Fruit fly (Drosophila melanogaster) whole organism: ENCODE results near the gene CG46463.

Experiments used
- CG8478 ChIP-seq: fragments of >200 bp; optimal IDR thresholded peaks from 2 replicates; lab custom pipeline; 2018; ENCODE audit warnings: inconsistent platforms
- Dll ChIP-seq: fragments of >200 bp; optimal IDR thresholded peaks from 2 replicates; lab custom pipeline; 2017
- EcR ChIP-seq, 2 experiments: fragments of >200 bp; optimal IDR thresholded peaks; 2 replicates each; lab custom pipeline; 2017; ENCODE audit warnings: missing biosample characterization in 2 of 2, missing genetic modification characterization in 2 of 2, missing genetic modification reagents in 2 of 2
- pan ChIP-seq: fragments of >200 bp; optimal IDR thresholded peaks from 2 replicates; lab custom pipeline; 2017
- psq ChIP-seq: fragments of >200 bp; optimal IDR thresholded peaks from 2 replicates; lab custom pipeline; 2017
- usp ChIP-seq: fragments of >200 bp; optimal IDR thresholded peaks from 2 replicates; lab custom pipeline; 2017; ENCODE audit warnings: missing biosample characterization, missing genetic modification characterization, mixed read lengths

CG46463 gene

dm6 chr3L:3439598-3439997, 21.5 kb upstream of the CG46463 start:
- TF ChIP-seq CG8478 (lab: Kevin White, UChicago): no peak
- no peak for TF ChIP-seq Dll
- TF ChIP-seq pan (lab: Kevin White, UChicago): no peak
- TF ChIP-seq usp (GFP tag; lab: Kevin White, UChicago): no peak
- TF ChIP-seq psq (lab: Kevin White, UChicago): no peak
- no peak for TF ChIP-seq EcR (GFP tag; optimal IDR thresholded peaks at IDR 0.05; lab: Kevin White, UChicago)

dm6 chr3L:3440116-3440515, 21.0 kb upstream of the CG46463 start:
- no peak for TF ChIP-seq usp (GFP tag; lab: Kevin White, UChicago)
- no peak for TF ChIP-seq Dll
- no peak for TF ChIP-seq psq (lab: Kevin White, UChicago)
- TF ChIP-seq CG8478 (lab: Kevin White, UChicago): no peak
- no peak for TF ChIP-seq pan (lab: Kevin White, UChicago)
- no peak for TF ChIP-seq EcR (GFP tag; optimal IDR thresholded peaks at IDR 0.05; lab: Kevin White, UChicago)

- TF ChIP-seq pan (lab: Kevin White, UChicago) (no peak), CG8478 (lab: Kevin White, UChicago) (no peak), usp (GFP tag; lab: Kevin White, UChicago) (no peak), Dll (no peak), EcR (GFP tag; optimal IDR thresholded peaks at IDR 0.05; lab: Kevin White, UChicago) (no peak), psq (lab: Kevin White, UChicago) (no peak)
These were observed 19.1 kb upstream of the CG46463 start for dm6 chr3L:3441763-3442673.

- no peak for TF ChIP-seq CG8478 (lab: Kevin White, UChicago)
- no peak for TF ChIP-seq EcR (GFP tag; optimal IDR thresholded peaks at IDR 0.05; lab: Kevin White, UChicago)
- TF ChIP-seq usp (GFP tag; lab: Kevin White, UChicago): no peak
- TF ChIP-seq psq (lab: Kevin White, UChicago): no peak
- TF ChIP-seq pan (lab: Kevin White, UChicago): no peak
- TF ChIP-seq Dll: no peak
These were observed 18.2 kb upstream of the CG46463 start for dm6 chr3L:3442751-3443524.

- TF ChIP-seq psq (lab: Kevin White, UChicago): no peak
- TF ChIP-seq Dll: no peak
- TF ChIP-seq CG8478 (lab: Kevin White, UChicago): no peak
- TF ChIP-seq EcR (GFP tag; optimal IDR thresholded peaks at IDR 0.05; lab: Kevin White, UChicago): no peak
- no peak for TF ChIP-seq usp (GFP tag; lab: Kevin White, UChicago)
- TF ChIP-seq pan (lab: Kevin White, UChicago): no peak
These were observed 16.8 kb upstream of the CG46463 start for dm6 chr3L:3444246-3444785.

dm6 chr3L:3447948-3448526, 13.1 kb upstream of the CG46463 start:
- TF ChIP-seq EcR (GFP tag; optimal IDR thresholded peaks at IDR 0.05; lab: Kevin White, UChicago) (peak in 1 of 2 experiments; percentile 40), pan (lab: Kevin White, UChicago) (no peak), usp (GFP tag; lab: Kevin White, UChicago) (no peak)

dm6 chr3L:3449680-3450079, 11.4 kb upstream of the CG46463 start:
- TF ChIP-seq CG8478 (lab: Kevin White, UChicago): no peak
- no peak for TF ChIP-seq Dll
- TF ChIP-seq EcR (GFP tag; optimal IDR thresholded peaks at IDR 0.05; lab: Kevin White, UChicago): no peak
- TF ChIP-seq usp (GFP tag; lab: Kevin White, UChicago): no peak
- TF ChIP-seq psq (lab: Kevin White, UChicago): no peak
- no peak for TF ChIP-seq pan (lab: Kevin White, UChicago)

- TF ChIP-seq psq (lab: Kevin White, UChicago) (no peak), pan (lab: Kevin White, UChicago) (peak; percentile 84)
These were observed 10.7 kb upstream of the CG46463 start for dm6 chr3L:3450410-3450809.

dm6 chr3L:3451774-3452173, 9.3 kb upstream of the CG46463 start:
- TF ChIP-seq pan (lab: Kevin White, UChicago) (no peak), Dll (no peak), EcR (GFP tag; optimal IDR thresholded peaks at IDR 0.05; lab: Kevin White, UChicago) (no peak), psq (lab: Kevin White, UChicago) (no peak), usp (GFP tag; lab: Kevin White, UChicago) (no peak)

- TF ChIP-seq pan (lab: Kevin White, UChicago): no peak
These were observed 8.4 kb upstream of the CG46463 start for dm6 chr3L:3452684-3453083.

- TF ChIP-seq pan (lab: Kevin White, UChicago): no peak
- no peak for TF ChIP-seq psq (lab: Kevin White, UChicago)
- no peak for TF ChIP-seq Dll
- TF ChIP-seq CG8478 (lab: Kevin White, UChicago): no peak
- TF ChIP-seq EcR (GFP tag; optimal IDR thresholded peaks at IDR 0.05; lab: Kevin White, UChicago): no peak
- no peak for TF ChIP-seq usp (GFP tag; lab: Kevin White, UChicago)
These were observed 6.7 kb upstream of the CG46463 start for dm6 chr3L:3454430-3454829.
